Worm (Caenorhabditis elegans) whole organism, L1 larva: ENCODE results near the gene flp-5.
A peak's percentile ranks its signal among the peaks of the same experiment; 100 is the strongest.

ENCODE experiments used
- C04F5.9 ChIP-seq: sonication (generic microtip); optimal IDR thresholded peaks from 2 replicates; lab custom pipeline; 2016; ENCODE audit warnings: missing genetic modification characterization, missing compliant biosample characterization
- C34B4.2 ChIP-seq: sonication (generic microtip); optimal IDR thresholded peaks from 2 replicates; lab custom pipeline; 2017; ENCODE audit warnings: mild to moderate bottlenecking, missing genetic modification characterization, missing compliant biosample characterization
- F16B12.6 ChIP-seq: fragments of 150-350 bp; optimal IDR thresholded peaks from 2 replicates; lab custom pipeline; 2014; ENCODE audit warnings: missing biosample characterization, missing genetic modification characterization
- Y116A8C.19 ChIP-seq: sonication (generic microtip); optimal IDR thresholded peaks from 2 replicates; lab custom pipeline; 2016; ENCODE audit warnings: missing compliant biosample characterization, missing genetic modification characterization, borderline replicate concordance
- alr-1 ChIP-seq: fragments of 200-800 bp; sonication (Bioruptor generic); optimal IDR thresholded peaks from 2 replicates; lab custom pipeline; 2018; ENCODE audit warnings: borderline replicate concordance, mild to moderate bottlenecking, missing genetic modification characterization, missing compliant biosample characterization
- ceh-63 ChIP-seq: fragments of 200-800 bp; sonication (Bioruptor generic); optimal IDR thresholded peaks from 2 replicates; lab custom pipeline; 2018; ENCODE audit warnings: mild to moderate bottlenecking, missing genetic modification characterization, missing compliant biosample characterization
- ceh-82 ChIP-seq, 3 experiments: fragments of 150-350 bp in 1 of 3; sonication (generic microtip) in 2 of 3; optimal IDR thresholded peaks; 2 replicates each; lab custom pipeline; 2014 to 2017; ENCODE audit warnings: missing biosample characterization in 3 of 3, missing genetic modification characterization in 3 of 3
- ceh-88 ChIP-seq: fragments of 200-800 bp; sonication (Bioruptor generic); IDR thresholded peaks from 2 replicates; pipeline ENCODE4 v1.3.6; 2022; ENCODE audit warnings: missing genetic modification characterization, missing compliant biosample characterization
- dpl-1 ChIP-seq, 3 experiments: fragments of 150-350 bp in 2 of 3; sonication (generic microtip) in 1 of 3; optimal IDR thresholded peaks; 2 replicates each; lab custom pipeline; 2014 to 2017; ENCODE audit warnings: missing biosample characterization in 3 of 3, missing genetic modification characterization in 3 of 3, missing genetic modification reagents in 3 of 3
- efl-3 ChIP-seq: fragments of 200-800 bp; sonication (Bioruptor generic); optimal IDR thresholded peaks from 2 replicates; lab custom pipeline; 2018; ENCODE audit warnings: mild to moderate bottlenecking, missing genetic modification characterization, missing compliant biosample characterization
- egl-27 ChIP-seq, 2 experiments: fragments of 150-350 bp in 1 of 2; sonication (generic microtip); optimal IDR thresholded peaks; 3 replicates each; lab custom pipeline; 2017 to 2018; ENCODE audit warnings: missing biosample characterization in 2 of 2, missing genetic modification characterization in 2 of 2, missing genetic modification reagents in 2 of 2
- elt-2 ChIP-seq: sonication (generic microtip); optimal IDR thresholded peaks from 2 replicates; lab custom pipeline; 2016; ENCODE audit warnings: missing genetic modification characterization, mild to moderate bottlenecking, inconsistent platforms, missing compliant biosample characterization, missing genetic modification reagents
- elt-3 ChIP-seq, 6 experiments: fragments of 150-350 bp in 1 of 6; sonication (generic microtip); optimal IDR thresholded peaks; 2 replicates each; lab custom pipeline; 2017 to 2018; ENCODE audit warnings: missing biosample characterization in 6 of 6, missing genetic modification characterization in 6 of 6, inconsistent platforms in 1 of 6
- fkh-4 ChIP-seq: sonication (generic microtip); optimal IDR thresholded peaks from 2 replicates; lab custom pipeline; 2016; ENCODE audit warnings: missing compliant biosample characterization, missing genetic modification characterization, borderline replicate concordance
- fkh-8 ChIP-seq: sonication (generic microtip); optimal IDR thresholded peaks from 2 replicates; lab custom pipeline; 2016; ENCODE audit warnings: mild to moderate bottlenecking, missing genetic modification characterization, missing compliant biosample characterization
- fos-1 ChIP-seq: fragments of 150-350 bp; optimal IDR thresholded peaks from 2 replicates; lab custom pipeline; 2014; ENCODE audit warnings: missing biosample characterization, missing genetic modification characterization
- grh-1 ChIP-seq: fragments of 200-800 bp; sonication (Bioruptor generic); IDR thresholded peaks from 2 replicates; pipeline ENCODE4 v1.3.6; 2022; ENCODE audit warnings: missing genetic modification reagents, missing genetic modification characterization, missing compliant biosample characterization
- hlh-4 ChIP-seq: sonication (generic microtip); optimal IDR thresholded peaks from 2 replicates; lab custom pipeline; 2016; ENCODE audit warnings: mild to moderate bottlenecking, missing genetic modification characterization, missing compliant biosample characterization
- hpl-2 ChIP-seq: fragments of 150-350 bp; optimal IDR thresholded peaks from 2 replicates; lab custom pipeline; 2014; ENCODE audit warnings: missing biosample characterization, missing genetic modification reagents, missing genetic modification characterization
- isw-1 ChIP-seq: fragments of 200-800 bp; sonication (Bioruptor generic); IDR thresholded peaks from 2 replicates; pipeline ENCODE4 v1.3.6; 2022; ENCODE audit warnings: missing genetic modification characterization, missing compliant biosample characterization
- lin-15B ChIP-seq: fragments of 150-350 bp; sonication (generic microtip); optimal IDR thresholded peaks from 3 replicates; lab custom pipeline; 2014; ENCODE audit warnings: missing biosample characterization, missing genetic modification characterization
- mab-9 ChIP-seq: fragments of 200-800 bp; sonication (Bioruptor generic); IDR thresholded peaks from 2 replicates; pipeline ENCODE4 v1.3.6; 2022; ENCODE audit warnings: missing genetic modification reagents, missing genetic modification characterization, missing compliant biosample characterization
- mdl-1 ChIP-seq, 2 experiments: fragments of 150-350 bp; optimal IDR thresholded peaks; 2 replicates each; lab custom pipeline; 2014 to 2017; ENCODE audit warnings: missing biosample characterization in 2 of 2, missing genetic modification characterization in 2 of 2, inconsistent platforms in 1 of 2
- mep-1 ChIP-seq: fragments of 150-350 bp; optimal IDR thresholded peaks from 2 replicates; lab custom pipeline; 2014; ENCODE audit warnings: missing biosample characterization, missing genetic modification characterization
- nhr-11 ChIP-seq: fragments of 150-350 bp; optimal IDR thresholded peaks from 2 replicates; lab custom pipeline; 2014; ENCODE audit warnings: missing biosample characterization, missing genetic modification characterization
- nhr-12 ChIP-seq: sonication (generic microtip); optimal IDR thresholded peaks from 2 replicates; lab custom pipeline; 2017; ENCODE audit warnings: missing biosample characterization, missing genetic modification characterization
- nhr-20 ChIP-seq: sonication (generic microtip); optimal IDR thresholded peaks from 2 replicates; lab custom pipeline; 2016; ENCODE audit warnings: mild to moderate bottlenecking, missing genetic modification characterization, missing compliant biosample characterization
- nhr-237 ChIP-seq: fragments of 150-350 bp; optimal IDR thresholded peaks from 2 replicates; lab custom pipeline; 2014; ENCODE audit warnings: missing biosample characterization, missing genetic modification characterization
- nhr-47 ChIP-seq: sonication (generic microtip); optimal IDR thresholded peaks from 2 replicates; lab custom pipeline; 2016; ENCODE audit warnings: mild to moderate bottlenecking, missing genetic modification characterization, moderate library complexity, missing compliant biosample characterization
- nhr-71 ChIP-seq: sonication (generic microtip); optimal IDR thresholded peaks from 2 replicates; lab custom pipeline; 2016; ENCODE audit warnings: mild to moderate bottlenecking, missing genetic modification characterization, moderate library complexity, missing compliant biosample characterization
- nhr-76 ChIP-seq: sonication (generic microtip); optimal IDR thresholded peaks from 2 replicates; lab custom pipeline; 2017; ENCODE audit warnings: missing biosample characterization, missing genetic modification characterization
- nhr-85 ChIP-seq: sonication (generic microtip); peaks from one replicate; lab custom pipeline; 2016; ENCODE audit warnings: missing genetic modification characterization, inconsistent platforms, missing compliant biosample characterization
- nhr-90 ChIP-seq: sonication (generic microtip); optimal IDR thresholded peaks from 2 replicates; lab custom pipeline; 2016; ENCODE audit warnings: mild to moderate bottlenecking, missing genetic modification characterization, missing compliant biosample characterization; ENCODE audit not compliant: poor library complexity
- pax-3 ChIP-seq: fragments of 200-800 bp; sonication (Bioruptor generic); optimal IDR thresholded peaks from 2 replicates; lab custom pipeline; 2018; ENCODE audit warnings: mild to moderate bottlenecking, missing genetic modification characterization, moderate library complexity, missing compliant biosample characterization
- rnt-1 ChIP-seq: sonication (generic microtip); optimal IDR thresholded peaks from 2 replicates; lab custom pipeline; 2016; ENCODE audit warnings: mild to moderate bottlenecking, missing genetic modification characterization, moderate library complexity, missing compliant biosample characterization
- skn-1 ChIP-seq: fragments of 150-350 bp; optimal IDR thresholded peaks from 2 replicates; lab custom pipeline; 2014; ENCODE audit warnings: missing biosample characterization, missing genetic modification characterization
- sox-4 ChIP-seq: sonication (generic microtip); optimal IDR thresholded peaks from 2 replicates; lab custom pipeline; 2016; ENCODE audit warnings: missing genetic modification characterization, missing compliant biosample characterization
- tbx-2 ChIP-seq: sonication (generic microtip); optimal IDR thresholded peaks from 2 replicates; lab custom pipeline; 2016; ENCODE audit warnings: missing genetic modification characterization, missing compliant biosample characterization
- tlp-1 ChIP-seq: fragments of 150-350 bp; optimal IDR thresholded peaks from 2 replicates; lab custom pipeline; 2014; ENCODE audit warnings: missing biosample characterization, missing genetic modification characterization
- unc-130 ChIP-seq: fragments of 150-350 bp; optimal IDR thresholded peaks from 2 replicates; lab custom pipeline; 2017; ENCODE audit warnings: missing biosample characterization, missing genetic modification characterization, inconsistent platforms
- unc-30 ChIP-seq: sonication (generic microtip); optimal IDR thresholded peaks from 2 replicates; lab custom pipeline; 2017; ENCODE audit warnings: missing biosample characterization, missing genetic modification characterization
- unc-86 ChIP-seq: sonication (generic microtip); optimal IDR thresholded peaks from 2 replicates; lab custom pipeline; 2016; ENCODE audit warnings: missing genetic modification characterization, missing compliant biosample characterization
- unc-98 ChIP-seq: fragments of 200-800 bp; sonication (Bioruptor generic); IDR thresholded peaks from 2 replicates; pipeline ENCODE4 v1.3.6; 2022; ENCODE audit warnings: missing genetic modification characterization, missing compliant biosample characterization
- vab-15 ChIP-seq: sonication (generic microtip); optimal IDR thresholded peaks from 2 replicates; lab custom pipeline; 2017; ENCODE audit warnings: missing genotype, mild to moderate bottlenecking, missing genetic modification characterization, missing compliant biosample characterization
- xbp-1 ChIP-seq: sonication (generic microtip); optimal IDR thresholded peaks from 2 replicates; lab custom pipeline; 2016; ENCODE audit warnings: missing genetic modification characterization, missing compliant biosample characterization
- zip-4 ChIP-seq: fragments of 200-800 bp; sonication (Bioruptor generic); optimal IDR thresholded peaks from 2 replicates; lab custom pipeline; 2018; ENCODE audit warnings: mild to moderate bottlenecking, missing genetic modification characterization, moderate library complexity, missing compliant biosample characterization
- ztf-11 ChIP-seq, 2 experiments: sonication (generic microtip); optimal IDR thresholded peaks; 2 replicates each; lab custom pipeline; 2016 to 2017; ENCODE audit warnings: missing genetic modification characterization in 2 of 2, missing biosample characterization in 1 of 2, missing compliant biosample characterization in 1 of 2

flp-5 gene

ce11 chrX:8566521-8567032 lies 38.5 kb downstream of the flp-5 start:
- no peak for TF ChIP-seq elt-3 (tag; optimal IDR thresholded peaks at IDR 0.05; lab: Kevin White, UChicago)
- TF ChIP-seq unc-86, result no peak
- TF ChIP-seq tlp-1 (tag; lab: Kevin White, UChicago), result no peak
- TF ChIP-seq ceh-88, result no peak
- TF ChIP-seq skn-1 (tag; lab: Kevin White, UChicago), result no peak
- TF ChIP-seq pax-3 (tag; lab: Kevin White, UChicago), result no peak
- TF ChIP-seq nhr-12 (tag; lab: Kevin White, UChicago), result no peak
- no peak for TF ChIP-seq mep-1 (tag; lab: Kevin White, UChicago)
- TF ChIP-seq nhr-76, result no peak
- no peak for TF ChIP-seq nhr-20
- TF ChIP-seq fkh-4, result no peak
- TF ChIP-seq nhr-90 (tag; lab: Kevin White, UChicago), result no peak
- no peak for TF ChIP-seq vab-15 (tag; lab: Kevin White, UChicago)
- TF ChIP-seq fos-1, result no peak
- TF ChIP-seq nhr-237 (tag; lab: Kevin White, UChicago), result no peak
- TF ChIP-seq mdl-1 (tag; optimal IDR thresholded peaks at IDR 0.05; lab: Kevin White, UChicago), result no peak
- TF ChIP-seq hpl-2 (GFP tag; lab: Kevin White, UChicago), result no peak
- no peak for TF ChIP-seq Y116A8C.19 (tag; lab: Kevin White, UChicago)
- no peak for TF ChIP-seq lin-15B
- no peak for TF ChIP-seq tbx-2
- no peak for TF ChIP-seq unc-30 (tag; lab: Kevin White, UChicago)
- no peak for TF ChIP-seq egl-27 (tag; optimal IDR thresholded peaks at IDR 0.05; lab: Kevin White, UChicago)
- no peak for TF ChIP-seq ztf-11 (tag; optimal IDR thresholded peaks at IDR 0.05; lab: Kevin White, UChicago)
- no peak for TF ChIP-seq elt-2
- TF ChIP-seq dpl-1 (GFP tag; optimal IDR thresholded peaks at IDR 0.05; lab: Kevin White, UChicago), result no peak
- no peak for TF ChIP-seq xbp-1 (tag; lab: Kevin White, UChicago)
- TF ChIP-seq nhr-71, result peak; percentile 54
- TF ChIP-seq unc-130 (tag; lab: Kevin White, UChicago), result no peak
- no peak for TF ChIP-seq ceh-63
- TF ChIP-seq alr-1, result no peak
- TF ChIP-seq grh-1 (GFP tag; lab: Robert Waterston, UW), result no peak
- TF ChIP-seq hlh-4 (tag; lab: Kevin White, UChicago), result peak; percentile 55
- TF ChIP-seq nhr-47 (tag; lab: Kevin White, UChicago), result peak; percentile 56
- no peak for TF ChIP-seq F16B12.6 (tag; lab: Kevin White, UChicago)
- no peak for TF ChIP-seq isw-1 (GFP tag; lab: Robert Waterston, UW)
- TF ChIP-seq C34B4.2 (tag; lab: Kevin White, UChicago), result no peak
- no peak for TF ChIP-seq C04F5.9 (tag; lab: Kevin White, UChicago)
- TF ChIP-seq unc-98, result no peak
- no peak for TF ChIP-seq rnt-1 (tag; lab: Kevin White, UChicago)
- no peak for TF ChIP-seq mab-9 (GFP tag; lab: Robert Waterston, UW)
- peak; percentile 77 for TF ChIP-seq fkh-8 (tag; lab: Kevin White, UChicago)
- TF ChIP-seq nhr-11 (tag; lab: Kevin White, UChicago), result peak; percentile 42
- TF ChIP-seq sox-4 (tag; lab: Kevin White, UChicago), result peak; percentile 39
- TF ChIP-seq zip-4, result no peak
- TF ChIP-seq ceh-82 (tag; optimal IDR thresholded peaks at IDR 0.05; lab: Kevin White, UChicago), result no peak
- TF ChIP-seq efl-3 (GFP tag; lab: Kevin White, UChicago), result no peak
- TF ChIP-seq nhr-85 (tag; lab: Kevin White, UChicago), result peak; percentile 13
